Worm (Caenorhabditis elegans): ENCODE data around the gene str-99.

The str-99 gene

ce11 chrV:16142371-16142770 is 15.9 kb downstream of the str-99 start, which contains the start of gene fbxa-18:
TSS of gene fbxa-18 (plus strand) at chrV:16142671.
- TF ChIP-seq med-1 (GFP tag; optimal IDR thresholded peaks at IDR 0.05; ENCODE audit: insufficient read depth) (no peak), flt-1 (GFP tag; IDR thresholded peaks at IDR 0.05) (no peak), ztf-29 (GFP tag; IDR thresholded peaks at IDR 0.05) (no peak), tab-1 (GFP tag; IDR thresholded peaks at IDR 0.05) (no peak), klf-2 (GFP tag; conservative IDR thresholded peaks at IDR 0.05) (no peak), ref-1 (GFP tag; conservative IDR thresholded peaks at IDR 0.05) (no peak), cog-1 (tag; optimal IDR thresholded peaks at IDR 0.05) (no peak), ztf-23 (GFP tag; IDR thresholded peaks at IDR 0.05) (no peak), T22C8.4 (GFP tag; IDR thresholded peaks at IDR 0.05) (no peak)

DNA sequence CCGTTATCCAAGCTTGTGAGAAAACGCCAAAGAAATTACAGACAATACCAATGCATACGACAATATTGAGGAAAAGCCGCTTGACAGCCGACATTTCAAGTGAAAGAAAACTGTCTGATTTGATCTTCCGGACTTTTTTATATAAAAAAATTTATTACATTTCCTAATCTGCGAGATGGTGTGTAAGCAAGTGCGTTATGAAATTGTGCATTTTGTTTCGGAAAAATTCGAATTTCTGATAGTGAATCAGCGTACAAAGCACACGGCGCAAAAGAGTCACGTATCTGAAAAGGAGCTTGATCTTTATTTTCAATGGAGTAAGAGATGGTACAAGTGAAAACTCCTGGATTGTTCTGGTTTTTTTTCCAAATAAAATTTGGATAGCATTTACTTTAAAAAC is 17.2 kb downstream of the str-99 start, which contains the start of gene clc-32:
Gene clc-32 (minus strand): TSS at position 101 of the 400 bp plus-strand sequence.
- TF ChIP-seq flt-1 (GFP tag; IDR thresholded peaks at IDR 0.05) (no peak), ztf-29 (GFP tag; IDR thresholded peaks at IDR 0.05) (no peak), cog-1 (tag; optimal IDR thresholded peaks at IDR 0.05) (no peak), med-1 (GFP tag; optimal IDR thresholded peaks at IDR 0.05; ENCODE audit: insufficient read depth) (no peak), ztf-23 (GFP tag; IDR thresholded peaks at IDR 0.05) (no peak), klf-2 (GFP tag; conservative IDR thresholded peaks at IDR 0.05) (no peak), T22C8.4 (GFP tag; IDR thresholded peaks at IDR 0.05) (no peak), tab-1 (GFP tag; IDR thresholded peaks at IDR 0.05) (no peak), ref-1 (GFP tag; conservative IDR thresholded peaks at IDR 0.05) (no peak)

DNA sequence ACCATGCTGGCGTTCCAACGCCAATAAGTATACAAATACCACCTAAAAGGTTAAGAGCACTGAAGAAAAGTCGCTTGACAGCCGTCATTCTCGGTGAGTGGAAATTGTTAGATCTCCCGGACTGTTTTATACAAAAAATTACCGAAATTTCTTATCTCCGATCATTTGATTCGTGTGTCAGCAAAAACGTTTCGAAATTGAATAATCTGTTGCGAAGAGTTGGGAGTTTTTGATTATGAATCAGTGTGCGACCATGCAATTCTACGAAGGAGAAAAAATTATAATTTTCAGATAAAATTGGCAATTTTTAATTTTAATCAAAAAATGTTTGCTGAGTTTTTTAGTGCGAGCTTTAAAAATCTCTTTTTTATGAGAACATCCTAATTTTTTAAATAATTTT is 18.8 kb downstream of the str-99 start, which contains the start of gene clc-11:
Gene clc-11 (minus strand): TSS at position 101 of the 400 bp plus-strand sequence.
- TF ChIP-seq flt-1 (GFP tag; IDR thresholded peaks at IDR 0.05) = no peak
- TF ChIP-seq med-1 (GFP tag; optimal IDR thresholded peaks at IDR 0.05; ENCODE audit: insufficient read depth) = no peak
- no peak for TF ChIP-seq ref-1 (GFP tag; conservative IDR thresholded peaks at IDR 0.05)
- no peak for TF ChIP-seq T22C8.4 (GFP tag; IDR thresholded peaks at IDR 0.05)
- no peak for TF ChIP-seq klf-2 (GFP tag; conservative IDR thresholded peaks at IDR 0.05)
- no peak for TF ChIP-seq ztf-23 (GFP tag; IDR thresholded peaks at IDR 0.05)

DNA sequence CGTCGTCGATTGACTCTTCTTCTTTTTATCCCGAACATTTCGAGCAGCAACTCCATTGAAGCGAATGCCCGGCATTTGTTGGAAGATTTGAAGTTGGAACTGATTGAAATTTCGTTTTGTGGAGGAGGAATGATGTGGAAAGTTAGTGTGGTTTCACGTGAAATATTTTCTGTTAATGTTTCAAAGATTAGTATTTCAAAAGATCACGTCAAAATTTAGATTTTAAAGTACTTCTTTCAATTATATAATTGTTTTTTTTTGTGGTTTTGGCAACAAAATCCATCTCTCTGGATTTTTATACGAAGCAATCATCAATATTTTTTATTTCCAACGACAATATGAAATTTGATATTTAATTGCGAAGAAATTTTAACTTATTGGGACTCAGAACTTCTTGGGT is 21.2 kb downstream of the str-99 start, which contains the start of gene F44G3.7:
Gene F44G3.7 (minus strand): TSS at position 101 of the 400 bp plus-strand sequence.
- TF ChIP-seq klf-2 (GFP tag; conservative IDR thresholded peaks at IDR 0.05) (no peak), ztf-23 (GFP tag; IDR thresholded peaks at IDR 0.05) (no peak), ztf-29 (GFP tag; IDR thresholded peaks at IDR 0.05) (no peak), cog-1 (tag; optimal IDR thresholded peaks at IDR 0.05) (no peak), med-1 (GFP tag; optimal IDR thresholded peaks at IDR 0.05; ENCODE audit: insufficient read depth) (no peak), tab-1 (GFP tag; IDR thresholded peaks at IDR 0.05) (no peak), flt-1 (GFP tag; IDR thresholded peaks at IDR 0.05) (no peak), T22C8.4 (GFP tag; IDR thresholded peaks at IDR 0.05) (no peak), ref-1 (GFP tag; conservative IDR thresholded peaks at IDR 0.05) (no peak)

ce11 chrV:16132705-16133104 is 25.6 kb downstream of the str-99 start, which contains the start of gene fbxa-144:
TSS of gene fbxa-144 (minus strand) at chrV:16132805.
- TF ChIP-seq tab-1 (GFP tag; IDR thresholded peaks at IDR 0.05) (no peak), ztf-29 (GFP tag; IDR thresholded peaks at IDR 0.05) (no peak), flt-1 (GFP tag; IDR thresholded peaks at IDR 0.05) (no peak)

DNA sequence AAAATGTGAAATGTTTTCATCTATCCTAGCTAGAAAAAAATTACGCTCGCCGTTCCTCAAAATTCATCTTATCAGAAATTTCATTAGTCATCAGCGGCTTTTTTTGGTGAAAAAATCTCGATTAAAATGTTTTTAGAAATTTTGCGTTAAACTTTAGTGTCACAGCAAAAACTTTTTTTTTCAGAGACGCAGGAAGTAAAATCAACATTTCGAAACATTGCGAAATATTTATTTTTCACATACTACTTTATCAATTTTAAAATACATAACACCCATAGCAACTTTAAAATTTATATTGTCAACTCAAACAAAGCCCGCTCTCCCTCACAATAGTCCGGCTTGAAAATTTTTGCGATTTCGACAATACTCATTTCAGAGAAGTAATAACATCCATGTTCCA is 26.1 kb downstream of the str-99 start:
- no peak for TF ChIP-seq med-1 (GFP tag; optimal IDR thresholded peaks at IDR 0.05; ENCODE audit: insufficient read depth)
- TF ChIP-seq klf-2 (GFP tag; conservative IDR thresholded peaks at IDR 0.05) = no peak
- TF ChIP-seq ztf-23 (GFP tag; IDR thresholded peaks at IDR 0.05) = no peak
- no peak for TF ChIP-seq ref-1 (GFP tag; conservative IDR thresholded peaks at IDR 0.05)
- no peak for TF ChIP-seq tab-1 (GFP tag; IDR thresholded peaks at IDR 0.05)
- no peak for TF ChIP-seq T22C8.4 (GFP tag; IDR thresholded peaks at IDR 0.05)
- TF ChIP-seq ztf-29 (GFP tag; IDR thresholded peaks at IDR 0.05) = no peak
- TF ChIP-seq flt-1 (GFP tag; IDR thresholded peaks at IDR 0.05) = no peak
- no peak for TF ChIP-seq cog-1 (tag; optimal IDR thresholded peaks at IDR 0.05)

ce11 chrV:16131249-16131648 is 27.0 kb downstream of the str-99 start, which contains the start of gene fbxa-142:
TSS of gene fbxa-142 (minus strand) at chrV:16131349.
- TF ChIP-seq ztf-29 (GFP tag; IDR thresholded peaks at IDR 0.05) (no peak), ref-1 (GFP tag; conservative IDR thresholded peaks at IDR 0.05) (no peak), flt-1 (GFP tag; IDR thresholded peaks at IDR 0.05) (no peak)

DNA sequence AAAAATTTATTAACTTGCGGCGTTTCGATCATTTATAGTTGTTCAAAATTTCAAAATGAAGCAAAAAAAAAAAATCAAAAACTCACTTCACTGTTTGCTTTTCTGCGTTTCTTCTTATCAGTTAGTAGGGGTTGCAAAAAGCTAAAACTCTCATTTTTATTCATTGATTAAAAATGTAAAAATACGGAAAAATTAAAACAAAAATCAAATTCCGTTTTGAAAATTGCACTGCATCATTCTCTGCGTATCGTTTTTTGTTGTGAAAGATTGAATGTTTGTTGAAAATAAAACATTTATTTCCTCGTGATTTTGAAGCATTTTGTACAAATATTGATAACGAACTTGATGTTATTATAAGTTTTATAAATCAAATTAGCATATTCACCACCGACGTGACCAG is 29.2 kb downstream of the str-99 start:
- TF ChIP-seq med-1 (GFP tag; optimal IDR thresholded peaks at IDR 0.05; ENCODE audit: insufficient read depth) = no peak
- TF ChIP-seq flt-1 (GFP tag; IDR thresholded peaks at IDR 0.05) = no peak
- TF ChIP-seq ztf-29 (GFP tag; IDR thresholded peaks at IDR 0.05) = no peak
- no peak for TF ChIP-seq ref-1 (GFP tag; conservative IDR thresholded peaks at IDR 0.05)
- no peak for TF ChIP-seq klf-2 (GFP tag; conservative IDR thresholded peaks at IDR 0.05)
- no peak for TF ChIP-seq cog-1 (tag; optimal IDR thresholded peaks at IDR 0.05)
- no peak for TF ChIP-seq ztf-23 (GFP tag; IDR thresholded peaks at IDR 0.05)
- TF ChIP-seq tab-1 (GFP tag; IDR thresholded peaks at IDR 0.05) = no peak
- no peak for TF ChIP-seq T22C8.4 (GFP tag; IDR thresholded peaks at IDR 0.05)

ce11 chrV:16127401-16127800 is 30.9 kb downstream of the str-99 start, which contains the start of gene fbxa-143:
TSS of gene fbxa-143 (minus strand) at chrV:16127501.
- TF ChIP-seq ref-1 (GFP tag; conservative IDR thresholded peaks at IDR 0.05) (no peak), T22C8.4 (GFP tag; IDR thresholded peaks at IDR 0.05) (no peak), ztf-29 (GFP tag; IDR thresholded peaks at IDR 0.05) (no peak), tab-1 (GFP tag; IDR thresholded peaks at IDR 0.05) (no peak), cog-1 (tag; optimal IDR thresholded peaks at IDR 0.05) (no peak), ztf-23 (GFP tag; IDR thresholded peaks at IDR 0.05) (no peak), med-1 (GFP tag; optimal IDR thresholded peaks at IDR 0.05; ENCODE audit: insufficient read depth) (no peak), klf-2 (GFP tag; conservative IDR thresholded peaks at IDR 0.05) (no peak), flt-1 (GFP tag; IDR thresholded peaks at IDR 0.05) (no peak)

ce11 chrV:16124739-16125138 is 33.6 kb downstream of the str-99 start, which contains the start of gene nhr-111:
TSS of gene nhr-111 (minus strand) at chrV:16124839.
- TF ChIP-seq flt-1 (GFP tag; IDR thresholded peaks at IDR 0.05) = no peak
- no peak for TF ChIP-seq ztf-23 (GFP tag; IDR thresholded peaks at IDR 0.05)
- TF ChIP-seq med-1 (GFP tag; optimal IDR thresholded peaks at IDR 0.05; ENCODE audit: insufficient read depth) = no peak
- TF ChIP-seq klf-2 (GFP tag; conservative IDR thresholded peaks at IDR 0.05) = no peak
- no peak for TF ChIP-seq cog-1 (tag; optimal IDR thresholded peaks at IDR 0.05)
- no peak for TF ChIP-seq ztf-29 (GFP tag; IDR thresholded peaks at IDR 0.05)
- TF ChIP-seq T22C8.4 (GFP tag; IDR thresholded peaks at IDR 0.05) = no peak
- TF ChIP-seq ref-1 (GFP tag; conservative IDR thresholded peaks at IDR 0.05) = no peak
- TF ChIP-seq tab-1 (GFP tag; IDR thresholded peaks at IDR 0.05) = no peak

Data from whole organism, midembryonic.